Fruit fly (Drosophila melanogaster) whole organism, embryonic: ENCODE data around the gene His3.3B.
A peak's percentile ranks its signal among the peaks of the same experiment; 100 is the strongest.

Source experiments
- Ada2b ChIP-seq: fragments of 200-800 bp; sonication (Bioruptor generic); IDR thresholded peaks from 2 replicates; pipeline ENCODE4 v1.3.6; 2022; ENCODE audit warnings: missing biosample characterization, missing genetic modification characterization
- Antp ChIP-seq: fragments of 200-800 bp; sonication (Bioruptor generic); optimal IDR thresholded peaks from 3 replicates; lab custom pipeline; 2016; ENCODE audit warnings: missing biosample characterization, missing genetic modification characterization
- B-H1 ChIP-seq: fragments of 200-800 bp; sonication (Bioruptor generic); IDR thresholded peaks from 3 replicates; pipeline ENCODE4 v1.3.6; 2022; ENCODE audit warnings: missing biosample characterization, missing genetic modification characterization
- BtbVII ChIP-seq: fragments of 200-800 bp; sonication (Bioruptor generic); optimal IDR thresholded peaks from 3 replicates; lab custom pipeline; 2017; ENCODE audit warnings: missing biosample characterization, mild to moderate bottlenecking, missing genetic modification characterization
- CG11504 ChIP-seq: fragments of 200-800 bp; sonication (Bioruptor generic); optimal IDR thresholded peaks from 3 replicates; lab custom pipeline; 2019; ENCODE audit warnings: missing biosample characterization, mild to moderate bottlenecking, missing genetic modification characterization, moderate library complexity
- CG14441 ChIP-seq: fragments of 200-800 bp; sonication (Bioruptor generic); IDR thresholded peaks from 2 replicates; pipeline ENCODE4 v1.3.6; 2022; ENCODE audit warnings: missing biosample characterization, missing genetic modification characterization
- CG14667 ChIP-seq: fragments of 200-800 bp; sonication (Bioruptor generic); IDR thresholded peaks from 2 replicates; pipeline ENCODE4 v1.3.6; 2022; ENCODE audit warnings: missing biosample characterization, missing genetic modification characterization
- CG15011 ChIP-seq: fragments of 200-800 bp; sonication (Bioruptor generic); optimal IDR thresholded peaks from 3 replicates; lab custom pipeline; 2018; ENCODE audit warnings: missing biosample characterization, mild to moderate bottlenecking, missing genetic modification characterization
- CG15269 ChIP-seq: fragments of 200-800 bp; sonication (Bioruptor generic); optimal IDR thresholded peaks from 2 replicates; lab custom pipeline; 2018; ENCODE audit warnings: missing biosample characterization, mild to moderate bottlenecking, missing genetic modification characterization, moderate library complexity
- CG1603 ChIP-seq: fragments of 200-800 bp; sonication (Bioruptor generic); optimal IDR thresholded peaks from 2 replicates; lab custom pipeline; 2019; ENCODE audit warnings: missing biosample characterization, mild to moderate bottlenecking, missing genetic modification characterization, moderate library complexity
- CG16813 ChIP-seq: fragments of 200-800 bp; sonication (Bioruptor generic); IDR thresholded peaks from 3 replicates; pipeline ENCODE4 v1.3.6; 2022; ENCODE audit warnings: missing biosample characterization, missing genetic modification characterization; ENCODE audit not compliant: partially characterized antibody
- CG17328 ChIP-seq: fragments of 200-800 bp; sonication (Bioruptor generic); IDR thresholded peaks from 2 replicates; pipeline ENCODE4 v1.3.6; 2022; ENCODE audit warnings: missing biosample characterization, missing genetic modification characterization
- CG2678 ChIP-seq: fragments of 200-800 bp; sonication (Bioruptor generic); optimal IDR thresholded peaks from 3 replicates; lab custom pipeline; 2019; ENCODE audit warnings: missing biosample characterization, mild to moderate bottlenecking, missing genetic modification characterization, moderate library complexity
- CG4424 ChIP-seq: fragments of 200-800 bp; sonication (Bioruptor generic); optimal IDR thresholded peaks from 3 replicates; lab custom pipeline; 2016; ENCODE audit warnings: missing biosample characterization, missing genetic modification characterization
- CG6272 ChIP-seq: fragments of 200-800 bp; sonication (Bioruptor generic); IDR thresholded peaks from 2 replicates; pipeline ENCODE4 v1.3.6; 2022; ENCODE audit warnings: missing biosample characterization, missing genetic modification characterization
- CG7963 ChIP-seq: fragments of 200-800 bp; sonication (Bioruptor generic); IDR thresholded peaks from 3 replicates; pipeline ENCODE4 v1.3.6; 2022; ENCODE audit warnings: missing biosample characterization, missing genetic modification characterization; ENCODE audit not compliant: partially characterized antibody
- CG9437 ChIP-seq: fragments of 200-800 bp; sonication (Bioruptor generic); optimal IDR thresholded peaks from 2 replicates; lab custom pipeline; 2018; ENCODE audit warnings: missing biosample characterization, mild to moderate bottlenecking, missing genetic modification characterization
- Dek ChIP-seq: fragments of 200-800 bp; sonication (Bioruptor generic); optimal IDR thresholded peaks from 3 replicates; lab custom pipeline; 2019; ENCODE audit warnings: missing biosample characterization, mild to moderate bottlenecking, missing genetic modification characterization, moderate library complexity
- Hand ChIP-seq: fragments of 200-800 bp; sonication (Bioruptor generic); optimal IDR thresholded peaks from 2 replicates; lab custom pipeline; 2017; ENCODE audit warnings: mild to moderate bottlenecking, missing biosample characterization, missing genetic modification reagents, missing genetic modification characterization
- MTF-1 ChIP-seq: fragments of 200-800 bp; sonication (Bioruptor generic); optimal IDR thresholded peaks from 2 replicates; lab custom pipeline; 2018; ENCODE audit warnings: missing biosample characterization, mild to moderate bottlenecking, missing genetic modification characterization, borderline replicate concordance
- Med ChIP-seq: fragments of 200-800 bp; sonication (Bioruptor generic); peaks from one replicate; lab custom pipeline; 2016; ENCODE audit warnings: missing biosample characterization, missing genetic modification characterization, mild to moderate bottlenecking, inconsistent platforms, moderate library complexity
- Opbp ChIP-seq: fragments of 200-800 bp; sonication (Bioruptor generic); IDR thresholded peaks from 3 replicates; pipeline ENCODE4 v1.3.6; 2022; ENCODE audit warnings: missing biosample characterization, missing genetic modification characterization; ENCODE audit not compliant: partially characterized antibody
- Rfx ChIP-seq: fragments of 200-800 bp; sonication (Bioruptor generic); IDR thresholded peaks from 2 replicates; pipeline ENCODE4 v1.3.6; 2022; ENCODE audit warnings: missing biosample characterization, missing genetic modification characterization
- Sox100B ChIP-seq: fragments of 200-800 bp; sonication (Bioruptor generic); optimal IDR thresholded peaks from 3 replicates; lab custom pipeline; 2018; ENCODE audit warnings: missing biosample characterization, mild to moderate bottlenecking, missing genetic modification characterization
- Stat92E ChIP-seq, 3 experiments: fragments of >200 bp in 2 of 3; fragments of 200-800 bp in 1 of 3; sonication (Bioruptor generic) in 1 of 3; optimal IDR thresholded peaks; 2 replicates each; lab custom pipeline; 2017 to 2019; ENCODE audit warnings: missing biosample characterization in 3 of 3, missing genetic modification characterization in 3 of 3, mild to moderate bottlenecking in 1 of 3, moderate library complexity in 1 of 3
- Tbp ChIP-seq: fragments of >200 bp; optimal IDR thresholded peaks from 2 replicates; lab custom pipeline; 2018; ENCODE audit warnings: missing biosample characterization, missing genetic modification characterization
- Trl ChIP-seq, 3 experiments: fragments of >200 bp in 2 of 3; fragments of 200-800 bp in 1 of 3; sonication (Bioruptor generic) in 1 of 3; optimal IDR thresholded peaks; 2 replicates in 1 of 3; 3 replicates in 2 of 3; lab custom pipeline; 2016 to 2017; ENCODE audit warnings: missing biosample characterization in 1 of 3, missing genetic modification characterization in 1 of 3
- Xbp1 ChIP-seq: fragments of 200-800 bp; sonication (Bioruptor generic); optimal IDR thresholded peaks from 3 replicates; lab custom pipeline; 2016; ENCODE audit warnings: missing biosample characterization, mild to moderate bottlenecking, missing genetic modification characterization
- ab ChIP-seq: fragments of 200-800 bp; sonication (Bioruptor generic); optimal IDR thresholded peaks from 2 replicates; lab custom pipeline; 2016; ENCODE audit warnings: missing biosample characterization, missing genetic modification characterization
- bbx ChIP-seq: fragments of 200-800 bp; sonication (Bioruptor generic); IDR thresholded peaks from 2 replicates; pipeline ENCODE4 v1.3.6; 2022; ENCODE audit warnings: missing biosample characterization, missing genetic modification characterization; ENCODE audit not compliant: partially characterized antibody
- ci ChIP-seq: fragments of 200-800 bp; sonication (Bioruptor generic); IDR thresholded peaks from 3 replicates; pipeline ENCODE4 v1.3.6; 2022; ENCODE audit warnings: missing biosample characterization, missing genetic modification characterization
- crp ChIP-seq, 2 experiments: fragments of 200-800 bp; sonication (Bioruptor generic); optimal IDR thresholded peaks; 2 replicates in 1 of 2; 3 replicates in 1 of 2; lab custom pipeline; 2017; ENCODE audit warnings: missing biosample characterization in 2 of 2, missing genetic modification characterization in 2 of 2, mild to moderate bottlenecking in 1 of 2, moderate library complexity in 1 of 2
- ems ChIP-seq: fragments of 200-800 bp; sonication (Bioruptor generic); optimal IDR thresholded peaks from 3 replicates; lab custom pipeline; 2016; ENCODE audit warnings: missing biosample characterization, missing genetic modification characterization
- gcm2 ChIP-seq: fragments of 200-800 bp; sonication (Bioruptor generic); optimal IDR thresholded peaks from 2 replicates; lab custom pipeline; 2016; ENCODE audit warnings: missing biosample characterization, missing genetic modification characterization
- lmd ChIP-seq: fragments of 200-800 bp; sonication (Bioruptor generic); IDR thresholded peaks from 2 replicates; pipeline ENCODE4 v1.3.6; 2022; ENCODE audit warnings: missing biosample characterization, missing genetic modification characterization
- nerfin-2 ChIP-seq: fragments of 200-800 bp; sonication (Bioruptor generic); IDR thresholded peaks from 2 replicates; pipeline ENCODE4 v1.3.6; 2022; ENCODE audit warnings: missing biosample characterization, missing genetic modification characterization; ENCODE audit not compliant: partially characterized antibody
- pfk ChIP-seq: fragments of 200-800 bp; sonication (Bioruptor generic); optimal IDR thresholded peaks from 2 replicates; lab custom pipeline; 2018; ENCODE audit warnings: missing biosample characterization, mild to moderate bottlenecking, missing genetic modification characterization, moderate library complexity
- prd ChIP-seq, 3 experiments: fragments of >200 bp in 2 of 3; fragments of 200-800 bp in 1 of 3; sonication (Bioruptor generic) in 1 of 3; optimal IDR thresholded peaks in 2 of 3; IDR thresholded peaks in 1 of 3; 2 replicates in 2 of 3; 3 replicates in 1 of 3; pipeline versions ENCODE4 v1.3.6 to Lab custom; 2017 to 2022; ENCODE audit warnings: missing biosample characterization in 1 of 3, missing genetic modification characterization in 1 of 3
- slou ChIP-seq: fragments of 200-800 bp; sonication (Bioruptor generic); optimal IDR thresholded peaks from 3 replicates; lab custom pipeline; 2016; ENCODE audit warnings: missing biosample characterization, missing genetic modification characterization
- ssp ChIP-seq: fragments of 200-800 bp; sonication (Bioruptor generic); IDR thresholded peaks from 2 replicates; pipeline ENCODE4 v1.3.6; 2022; ENCODE audit warnings: missing biosample characterization, missing genetic modification characterization
- tgo ChIP-seq: fragments of 200-800 bp; sonication (Bioruptor generic); IDR thresholded peaks from 3 replicates; pipeline ENCODE4 v1.3.6; 2022; ENCODE audit warnings: missing biosample characterization, missing genetic modification characterization
- tna ChIP-seq: fragments of 200-800 bp; sonication (Bioruptor generic); IDR thresholded peaks from 2 replicates; pipeline ENCODE4 v1.3.6; 2022; ENCODE audit warnings: missing biosample characterization, missing genetic modification characterization; ENCODE audit not compliant: partially characterized antibody
- ttk ChIP-seq: fragments of 200-800 bp; sonication (Bioruptor generic); IDR thresholded peaks from 2 replicates; pipeline ENCODE4 v2.1.2; 2022; ENCODE audit warnings: missing biosample characterization, missing genetic modification characterization
- unpg ChIP-seq: fragments of 200-800 bp; sonication (Bioruptor generic); optimal IDR thresholded peaks from 3 replicates; lab custom pipeline; 2018; ENCODE audit warnings: missing biosample characterization, mild to moderate bottlenecking, missing genetic modification characterization, moderate library complexity
- wor ChIP-seq: fragments of 200-800 bp; sonication (Bioruptor generic); IDR thresholded peaks from 2 replicates; pipeline ENCODE4 v1.3.6; 2022; ENCODE audit warnings: missing biosample characterization, missing genetic modification characterization
- z ChIP-seq: fragments of 200-800 bp; sonication (Bioruptor generic); IDR thresholded peaks from 3 replicates; pipeline ENCODE4 v1.3.6; 2022; ENCODE audit warnings: missing biosample characterization, missing genetic modification characterization

The His3.3B gene

DNA sequence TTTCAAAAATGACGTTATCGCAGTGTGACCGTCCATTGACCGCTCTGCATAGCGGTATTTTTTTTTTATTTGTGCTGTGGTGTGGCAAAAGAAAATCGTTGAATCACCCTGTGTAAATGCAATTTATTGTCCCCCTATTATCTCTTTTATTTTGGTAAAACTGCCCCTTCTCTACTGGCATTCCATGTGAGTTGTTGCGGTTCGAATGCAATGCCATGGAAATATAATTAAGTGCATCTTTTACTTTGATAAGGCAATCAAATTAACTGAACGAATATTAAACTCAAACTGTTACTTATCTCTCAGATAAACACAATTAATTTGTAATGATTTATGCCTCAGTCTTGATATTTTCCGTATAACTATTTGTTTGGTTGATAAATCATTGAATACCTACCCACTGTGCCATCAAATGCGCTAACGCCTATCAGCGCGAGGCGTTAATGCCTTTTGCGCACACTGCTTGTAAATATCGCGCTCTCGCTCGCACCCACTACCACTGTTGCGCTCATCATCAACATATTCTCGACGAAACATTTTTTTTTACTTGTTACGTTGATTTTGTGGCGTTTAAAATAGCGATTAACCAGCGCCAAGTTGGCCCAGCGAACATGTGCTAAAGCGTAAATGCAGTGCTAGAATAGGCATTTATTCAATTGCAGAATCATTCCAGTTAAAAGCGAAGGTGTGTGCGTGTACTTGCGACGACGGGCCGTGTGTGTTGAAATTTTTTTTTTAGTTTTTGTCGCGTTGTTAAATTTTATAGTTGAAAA is 47.2 kb downstream of the His3.3B start (continued):
- TF ChIP-seq slou (GFP tag; lab: Kevin White, UChicago) (no peak), lmd (GFP tag; lab: Robert Waterston, UW) (peak; percentile 44), B-H1 (GFP tag; lab: Robert Waterston, UW) (peak; percentile 28; the same call in 1 of the 3 replicates), bbx (0 out of 2 replicates have a peak, but pooled peaks have one; percentile 7), Opbp (GFP tag; lab: Robert Waterston, UW) (no peak), Dek (tag; lab: Kevin White, UChicago) (peak; percentile 37), unpg (GFP tag; lab: Kevin White, UChicago) (peak; percentile 51), Hand (GFP tag; lab: Kevin White, UChicago) (no peak), CG4424 (GFP tag; lab: Kevin White, UChicago) (peak; percentile 66), ems (GFP tag; lab: Kevin White, UChicago) (peak; percentile 41), CG14667 (peak; percentile 13; the same call in 1 of the 2 replicates), prd (optimal IDR thresholded peaks at IDR 0.05; lab: Kevin White, UChicago) (no peak), prd (GFP tag; IDR thresholded peaks at IDR 0.05; lab: Robert Waterston, UW) (peak; percentile 60; the same call in 1 of the 3 replicates), tgo (GFP tag; lab: Robert Waterston, UW) (peak; percentile 33; the same call in 1 of the 3 replicates), ttk (GFP tag; lab: Robert Waterston, UW) (peak; percentile 22; the same call in 1 of the 2 replicates), tna (GFP tag; lab: Robert Waterston, UW) (no peak), CG11504 (no peak), z (GFP tag; lab: Robert Waterston, UW) (no peak), Trl (optimal IDR thresholded peaks at IDR 0.05; lab: Kevin White, UChicago) (no peak), Trl (GFP tag; optimal IDR thresholded peaks at IDR 0.05; lab: Kevin White, UChicago) (peak; percentile 9), Tbp (GFP tag; lab: Kevin White, UChicago) (no peak), CG16813 (GFP tag; lab: Robert Waterston, UW) (0 out of 3 replicates have a peak, but pooled peaks have one; percentile 15), nerfin-2 (GFP tag; lab: Robert Waterston, UW) (no peak), Ada2b (GFP tag; lab: Robert Waterston, UW) (0 out of 2 replicates have a peak, but pooled peaks have one; percentile 30), Sox100B (peak; percentile 38), CG17328 (GFP tag; lab: Robert Waterston, UW) (no peak), gcm2 (peak; percentile 9), CG15011 (GFP tag; lab: Kevin White, UChicago) (no peak), ci (GFP tag; lab: Robert Waterston, UW) (0 out of 3 replicates have a peak, but pooled peaks have one; percentile 24), CG9437 (GFP tag; lab: Kevin White, UChicago) (peak; percentile 61), Med (GFP tag; lab: Kevin White, UChicago) (peak; percentile 89), Rfx (GFP tag; lab: Robert Waterston, UW) (peak; percentile 42), CG14441 (GFP tag; lab: Robert Waterston, UW) (peak; percentile 52; the same call in 1 of the 2 replicates), Stat92E (GFP tag; optimal IDR thresholded peaks at IDR 0.05; lab: Kevin White, UChicago) (no peak), wor (GFP tag; lab: Robert Waterston, UW) (no peak), CG6272 (GFP tag; lab: Robert Waterston, UW) (no peak; the same call in 1 of the 2 replicates), CG15269 (tag; lab: Kevin White, UChicago) (no peak), BtbVII (GFP tag; lab: Kevin White, UChicago) (peak; percentile 13), ab (GFP tag; lab: Kevin White, UChicago) (no peak), Xbp1 (GFP tag; lab: Kevin White, UChicago) (peak; percentile 61), Antp (peak; percentile 47), ssp (GFP tag; lab: Robert Waterston, UW) (peak; percentile 46; the same call in 1 of the 2 replicates), CG2678 (tag; lab: Kevin White, UChicago) (peak; percentile 63), CG1603 (tag; lab: Kevin White, UChicago) (peak; percentile 66), crp (GFP tag; optimal IDR thresholded peaks at IDR 0.05; lab: Kevin White, UChicago) (peak in 1 of 2 experiments; percentile 18), MTF-1 (no peak), pfk (no peak), CG7963 (GFP tag; lab: Robert Waterston, UW) (no peak)
